Fruit fly (Drosophila melanogaster) whole organism, embryonic: ENCODE results near the gene Vha16-5.

Source experiments
- Blimp-1 ChIP-seq: fragments of 200-800 bp; sonication (Bioruptor generic); optimal IDR thresholded peaks from 3 replicates; lab custom pipeline; 2018; ENCODE audit warnings: missing biosample characterization, missing genetic modification characterization, mild to moderate bottlenecking, moderate library complexity, missing genetic modification reagents
- CG10543 ChIP-seq: fragments of 200-800 bp; sonication (Bioruptor generic); optimal IDR thresholded peaks from 3 replicates; lab custom pipeline; 2017; ENCODE audit warnings: missing biosample characterization, mild to moderate bottlenecking, missing genetic modification characterization, moderate library complexity
- CG12769 ChIP-seq: fragments of 200-800 bp; sonication (Bioruptor generic); optimal IDR thresholded peaks from 2 replicates; lab custom pipeline; 2019; ENCODE audit warnings: missing biosample characterization, mild to moderate bottlenecking, missing genetic modification characterization, moderate library complexity
- CG14441 ChIP-seq: fragments of 200-800 bp; sonication (Bioruptor generic); IDR thresholded peaks from 2 replicates; pipeline ENCODE4 v1.3.6; 2022; ENCODE audit warnings: missing biosample characterization, missing genetic modification characterization
- CG15696 ChIP-seq: fragments of 200-800 bp; sonication (Bioruptor generic); optimal IDR thresholded peaks from 2 replicates; lab custom pipeline; 2019; ENCODE audit warnings: missing biosample characterization, mild to moderate bottlenecking, missing genetic modification characterization, moderate library complexity
- CG17568 ChIP-seq: fragments of 200-800 bp; sonication (Bioruptor generic); optimal IDR thresholded peaks from 2 replicates; lab custom pipeline; 2018; ENCODE audit warnings: missing biosample characterization, mild to moderate bottlenecking, missing genetic modification characterization, moderate library complexity
- CG3847 ChIP-seq: fragments of 200-800 bp; sonication (Bioruptor generic); IDR thresholded peaks from 2 replicates; pipeline ENCODE4 v1.3.6; 2022; ENCODE audit warnings: missing biosample characterization, missing genetic modification characterization
- Dip2 ChIP-seq: fragments of 200-800 bp; sonication (Bioruptor generic); IDR thresholded peaks from 2 replicates; pipeline ENCODE4 v1.3.6; 2022; ENCODE audit warnings: missing biosample characterization, missing genetic modification characterization
- Ets97D ChIP-seq: fragments of 200-800 bp; sonication (Bioruptor generic); optimal IDR thresholded peaks from 3 replicates; lab custom pipeline; 2016; ENCODE audit warnings: missing biosample characterization, missing genetic modification characterization
- HLHmδ ChIP-seq: fragments of 200-800 bp; sonication (Bioruptor generic); optimal IDR thresholded peaks from 2 replicates; lab custom pipeline; 2018; ENCODE audit warnings: missing biosample characterization, mild to moderate bottlenecking, missing genetic modification characterization, moderate library complexity
- Hr51 ChIP-seq, 2 experiments: fragments of 200-800 bp; sonication (Bioruptor generic); optimal IDR thresholded peaks; 2 replicates in 1 of 2; 3 replicates in 1 of 2; lab custom pipeline; 2016 to 2018; ENCODE audit warnings: missing biosample characterization in 2 of 2, missing genetic modification characterization in 2 of 2, mild to moderate bottlenecking in 1 of 2, moderate library complexity in 1 of 2
- Hsf ChIP-seq: fragments of 200-800 bp; sonication (Bioruptor generic); optimal IDR thresholded peaks from 3 replicates; lab custom pipeline; 2016; ENCODE audit warnings: missing biosample characterization, missing genetic modification characterization
- Mad ChIP-seq: fragments of 200-800 bp; sonication (Bioruptor generic); optimal IDR thresholded peaks from 2 replicates; lab custom pipeline; 2016; ENCODE audit warnings: missing biosample characterization, missing genetic modification characterization
- Med ChIP-seq: fragments of 200-800 bp; sonication (Bioruptor generic); peaks from one replicate; lab custom pipeline; 2016; ENCODE audit warnings: missing biosample characterization, missing genetic modification characterization, mild to moderate bottlenecking, inconsistent platforms, moderate library complexity
- Pdp1 ChIP-seq, 2 experiments: fragments of 200-800 bp; sonication (Bioruptor generic); optimal IDR thresholded peaks; 3 replicates each; lab custom pipeline; 2016; ENCODE audit warnings: missing biosample characterization in 2 of 2, missing genetic modification characterization in 2 of 2, mild to moderate bottlenecking in 1 of 2, moderate library complexity in 1 of 2
- Xrp1 ChIP-seq: fragments of 200-800 bp; sonication (Bioruptor generic); IDR thresholded peaks from 2 replicates; pipeline ENCODE4 v1.3.6; 2022; ENCODE audit warnings: missing biosample characterization, missing genetic modification characterization
- abd-A ChIP-seq: fragments of 200-800 bp; sonication (Bioruptor generic); optimal IDR thresholded peaks from 3 replicates; lab custom pipeline; 2019; ENCODE audit warnings: missing biosample characterization, mild to moderate bottlenecking, missing genetic modification characterization, moderate library complexity
- chif ChIP-seq, 2 experiments: fragments of 200-800 bp; sonication (Bioruptor generic); optimal IDR thresholded peaks; 3 replicates each; lab custom pipeline; 2016; ENCODE audit warnings: missing biosample characterization in 2 of 2, missing genetic modification characterization in 2 of 2
- chinmo ChIP-seq: fragments of 200-800 bp; sonication (Bioruptor generic); IDR thresholded peaks from 4 replicates; pipeline ENCODE4 v1.3.6; 2022; ENCODE audit warnings: missing biosample characterization, missing genetic modification characterization; ENCODE audit not compliant: partially characterized antibody
- crc ChIP-seq: fragments of 200-800 bp; sonication (Bioruptor generic); optimal IDR thresholded peaks from 2 replicates; lab custom pipeline; 2016; ENCODE audit warnings: missing biosample characterization, missing genetic modification characterization
- gsb-n ChIP-seq: fragments of 200-800 bp; sonication (Bioruptor generic); optimal IDR thresholded peaks from 3 replicates; lab custom pipeline; 2018; ENCODE audit warnings: missing biosample characterization, mild to moderate bottlenecking, missing genetic modification characterization
- kay ChIP-seq: fragments of 200-800 bp; sonication (Bioruptor generic); optimal IDR thresholded peaks from 2 replicates; lab custom pipeline; 2016; ENCODE audit warnings: missing biosample characterization, missing genetic modification characterization
- mirr ChIP-seq: fragments of 200-800 bp; sonication (Bioruptor generic); optimal IDR thresholded peaks from 3 replicates; lab custom pipeline; 2018; ENCODE audit warnings: missing biosample characterization, mild to moderate bottlenecking, missing genetic modification characterization
- nerfin-2 ChIP-seq: fragments of 200-800 bp; sonication (Bioruptor generic); IDR thresholded peaks from 2 replicates; pipeline ENCODE4 v1.3.6; 2022; ENCODE audit warnings: missing biosample characterization, missing genetic modification characterization; ENCODE audit not compliant: partially characterized antibody
- nom ChIP-seq: fragments of 200-800 bp; sonication (Bioruptor generic); optimal IDR thresholded peaks from 2 replicates; lab custom pipeline; 2017; ENCODE audit warnings: missing biosample characterization, missing genetic modification characterization, mild to moderate bottlenecking, moderate library complexity, missing genetic modification reagents
- oc ChIP-seq: fragments of 200-800 bp; sonication (Bioruptor generic); optimal IDR thresholded peaks from 2 replicates; lab custom pipeline; 2018; ENCODE audit warnings: missing biosample characterization, mild to moderate bottlenecking, missing genetic modification characterization, moderate library complexity
- otp ChIP-seq: fragments of 200-800 bp; sonication (Bioruptor generic); IDR thresholded peaks from 3 replicates; pipeline ENCODE4, ENCODE4 v1.3.6; 2022; ENCODE audit warnings: missing biosample characterization, missing genetic modification characterization
- pan ChIP-seq, 4 experiments: fragments of >200 bp in 3 of 4; fragments of 200-800 bp in 1 of 4; sonication (Bioruptor generic) in 1 of 4; optimal IDR thresholded peaks in 3 of 4; IDR thresholded peaks in 1 of 4; 2 replicates each; pipeline versions ENCODE4 v1.3.6 to Lab custom; 2017 to 2022; ENCODE audit warnings: missing biosample characterization in 2 of 4, missing genetic modification characterization in 2 of 4, mixed read lengths in 1 of 4
- pros ChIP-seq: fragments of 200-800 bp; sonication (Bioruptor generic); optimal IDR thresholded peaks from 3 replicates; lab custom pipeline; 2019; ENCODE audit warnings: missing biosample characterization, mild to moderate bottlenecking, missing genetic modification characterization, moderate library complexity
- sd ChIP-seq: fragments of 200-800 bp; sonication (Bioruptor generic); optimal IDR thresholded peaks from 3 replicates; lab custom pipeline; 2018; ENCODE audit warnings: missing biosample characterization, mild to moderate bottlenecking, missing genetic modification characterization, moderate library complexity
- sens ChIP-seq: fragments of 200-800 bp; sonication (Bioruptor generic); peaks from one replicate; lab custom pipeline; 2016; ENCODE audit warnings: missing biosample characterization, missing genetic modification characterization
- sqz ChIP-seq: fragments of 200-800 bp; sonication (Bioruptor generic); optimal IDR thresholded peaks from 3 replicates; lab custom pipeline; 2018; ENCODE audit warnings: missing biosample characterization, mild to moderate bottlenecking, missing genetic modification characterization
- tap ChIP-seq: fragments of 200-800 bp; optimal IDR thresholded peaks from 3 replicates; lab custom pipeline; 2019; ENCODE audit warnings: missing biosample characterization, mild to moderate bottlenecking, missing genetic modification characterization, moderate library complexity
- trem ChIP-seq: fragments of 200-800 bp; optimal IDR thresholded peaks from 3 replicates; lab custom pipeline; 2019; ENCODE audit warnings: missing biosample characterization, mild to moderate bottlenecking, missing genetic modification characterization, moderate library complexity
- tx ChIP-seq: fragments of 200-800 bp; sonication (Bioruptor generic); optimal IDR thresholded peaks from 2 replicates; lab custom pipeline; 2016; ENCODE audit warnings: missing biosample characterization, missing genetic modification characterization
- vvl ChIP-seq: fragments of 200-800 bp; sonication (Bioruptor generic); IDR thresholded peaks from 2 replicates; pipeline ENCODE4 v1.3.6; 2022; ENCODE audit warnings: missing biosample characterization, missing genetic modification characterization

Vha16-5 gene

DNA sequence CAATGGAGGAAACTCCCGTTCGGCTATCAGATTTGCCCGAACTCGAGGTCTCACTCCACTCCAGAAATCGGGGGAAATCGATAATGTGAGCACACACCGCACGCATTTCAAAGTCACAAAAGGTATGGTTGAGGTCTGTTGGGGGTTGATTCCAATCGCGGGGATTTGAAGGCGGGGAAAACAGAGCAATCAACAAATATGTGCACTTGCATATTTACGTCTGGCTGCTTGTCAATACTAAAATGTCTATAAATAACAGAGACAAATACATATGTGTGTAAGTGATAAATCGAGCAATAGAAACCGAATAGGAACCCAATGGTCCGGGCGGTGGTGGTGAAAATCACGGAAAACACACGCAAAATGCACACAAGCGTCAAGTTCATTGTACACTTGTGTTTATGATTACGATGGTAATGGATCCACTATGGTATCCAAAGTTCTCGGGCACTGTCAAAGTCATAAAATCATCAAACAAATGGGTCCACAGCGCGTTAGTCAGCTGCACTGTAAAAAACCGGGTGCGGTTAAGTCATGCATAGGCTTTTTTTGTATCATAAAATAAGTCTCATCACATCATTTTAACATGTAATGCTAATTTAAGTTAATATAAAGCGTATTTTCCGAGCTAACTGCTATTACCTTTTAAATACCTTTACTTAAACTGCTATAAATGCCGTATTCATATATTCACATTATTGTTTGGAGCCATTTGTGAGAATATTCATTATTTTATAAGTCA lies 15.2 kb upstream of the Vha16-5 start (continued):
- peak; percentile 95 for TF ChIP-seq otp (GFP tag; lab: Robert Waterston, UW)
- peak; percentile 54 for TF ChIP-seq crc (GFP tag; lab: Kevin White, UChicago)
- peak; percentile 54 for TF ChIP-seq Ets97D
- peak; percentile 62 for TF ChIP-seq tap (tag; lab: Kevin White, UChicago)
- peak; percentile 78 for TF ChIP-seq Hsf (GFP tag; lab: Kevin White, UChicago)
- peak; percentile 48 to 81 for TF ChIP-seq Hr51 (GFP tag; optimal IDR thresholded peaks at IDR 0.05; lab: Kevin White, UChicago)
- TF ChIP-seq Xrp1 (GFP tag; lab: Robert Waterston, UW), result peak; percentile 97
- TF ChIP-seq CG3847 (GFP tag; lab: Robert Waterston, UW), result peak; percentile 42
- peak; percentile 62 for TF ChIP-seq abd-A (tag; lab: Kevin White, UChicago)
- no peak for TF ChIP-seq nom (GFP tag; lab: Kevin White, UChicago)
- peak; percentile 86 for TF ChIP-seq kay (GFP tag; lab: Kevin White, UChicago)
- peak; percentile 62 for TF ChIP-seq trem (tag; lab: Kevin White, UChicago)
- peak; percentile 39 for TF ChIP-seq pros
- peak; percentile 97 for TF ChIP-seq gsb-n (tag; lab: Kevin White, UChicago)
- peak; percentile 94 for TF ChIP-seq HLHmδ (GFP tag; lab: Kevin White, UChicago)

DNA sequence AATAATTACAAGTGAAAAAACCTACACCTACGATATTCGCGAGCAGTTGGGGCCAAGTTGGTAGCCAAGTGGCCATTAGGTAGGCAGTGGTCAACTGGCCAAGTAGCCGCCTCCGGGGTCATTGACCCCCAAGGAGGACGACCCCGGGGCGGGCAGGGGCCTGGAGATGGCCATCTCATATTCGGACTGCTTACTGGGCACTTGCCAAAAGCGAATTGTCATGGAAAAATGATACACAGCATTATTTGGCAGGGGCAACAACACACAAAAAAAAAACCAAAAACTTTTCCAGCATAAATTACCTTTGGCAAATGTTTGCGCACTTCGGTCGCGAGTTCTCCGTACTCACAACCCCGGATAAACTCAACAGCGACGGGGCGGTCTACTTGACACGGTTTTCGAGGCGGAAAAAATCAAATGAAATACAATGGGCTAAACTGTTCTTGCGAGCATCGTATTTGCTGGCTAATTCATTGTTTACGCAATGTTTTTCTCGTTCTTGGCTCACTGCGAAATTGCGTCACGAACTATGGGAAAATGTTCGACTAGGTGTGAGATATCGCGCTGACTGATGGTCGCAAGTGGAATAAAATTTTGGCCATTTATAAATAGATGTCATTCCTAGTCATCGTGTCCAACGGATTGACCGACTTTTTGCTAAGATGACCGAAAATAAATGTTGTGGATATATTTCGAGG lies 14.2 kb upstream of the Vha16-5 start:
- TF ChIP-seq mirr (GFP tag; lab: Kevin White, UChicago) (peak; percentile 6), CG17568 (GFP tag; lab: Kevin White, UChicago) (no peak), chif (GFP tag; optimal IDR thresholded peaks at IDR 0.05; lab: Kevin White, UChicago) (peak in 1 of 2 experiments; percentile 13), sd (tag; lab: Kevin White, UChicago) (peak; percentile 11), Pdp1 (GFP tag; optimal IDR thresholded peaks at IDR 0.05; lab: Kevin White, UChicago) (peak in 1 of 2 experiments; percentile 92), Ets97D (no peak), Med (peak; percentile 41), sens (GFP tag; lab: Kevin White, UChicago) (peak; percentile 45), tx (no peak), pan (optimal IDR thresholded peaks at IDR 0.05; lab: Kevin White, UChicago) (no peak), pan (GFP tag; optimal IDR thresholded peaks at IDR 0.05 in 1 of 2, IDR thresholded peaks at IDR 0.05 in 1 of 2) (peak in 1 of 2 experiments; percentile 7), CG12769 (tag; lab: Kevin White, UChicago) (peak; percentile 45), Mad (GFP tag; lab: Kevin White, UChicago) (no peak), CG14441 (GFP tag; lab: Robert Waterston, UW) (no peak), CG10543 (GFP tag; lab: Kevin White, UChicago) (peak; percentile 2), chinmo (0 out of 4 replicates have a peak, but pooled peaks have one; percentile 33)

DNA sequence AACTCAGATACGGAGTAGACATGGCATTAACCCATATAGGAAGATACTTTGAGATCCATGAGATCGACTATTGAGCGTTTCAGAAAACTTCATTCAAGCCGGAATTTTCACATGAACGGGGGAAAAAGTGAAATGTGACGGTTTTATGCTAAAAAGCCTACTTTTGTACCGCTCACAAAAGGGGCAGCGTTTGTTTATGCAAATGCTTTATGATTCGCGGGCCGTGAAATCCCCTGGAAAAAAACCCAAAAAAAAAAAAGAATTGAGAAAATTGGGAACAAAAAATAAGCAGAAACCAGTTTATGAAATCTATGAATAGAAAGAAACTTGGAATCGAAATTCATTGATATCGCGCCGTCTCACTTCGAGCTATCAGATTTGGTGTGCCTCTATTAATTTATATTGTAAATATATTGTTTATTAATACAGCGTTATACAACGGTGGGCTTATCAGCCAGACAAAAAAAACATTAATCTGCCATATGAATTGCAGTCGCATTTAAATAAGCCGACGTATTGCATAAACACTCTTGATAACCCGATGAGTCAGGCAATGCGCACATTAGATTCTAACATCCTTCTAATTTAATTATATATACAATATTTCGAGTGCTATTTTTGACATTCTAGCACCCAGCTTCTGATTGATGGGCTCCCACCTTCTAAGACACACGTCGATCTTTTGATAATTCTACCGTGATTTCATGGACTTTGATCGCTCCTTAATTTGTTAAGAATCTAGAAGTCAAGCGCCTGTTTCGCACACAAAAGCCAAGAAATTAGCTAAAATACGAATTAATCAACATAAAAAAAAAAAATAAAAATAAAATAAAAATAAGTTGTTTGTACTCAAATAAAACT lies 13.0 kb upstream of the Vha16-5 start:
- TF ChIP-seq Blimp-1 (GFP tag; lab: Kevin White, UChicago), result peak; percentile 69
- TF ChIP-seq oc (tag; lab: Kevin White, UChicago), result peak; percentile 74
- TF ChIP-seq Med, result peak; percentile 30
- peak; percentile 35; the same call in 1 of the 2 replicates for TF ChIP-seq vvl
- peak; percentile 2 for TF ChIP-seq abd-A (tag; lab: Kevin White, UChicago)
- TF ChIP-seq Pdp1 (GFP tag; optimal IDR thresholded peaks at IDR 0.05; lab: Kevin White, UChicago), result peak in 1 of 2 experiments; percentile 77
- no peak for TF ChIP-seq CG15696
- TF ChIP-seq Dip2 (GFP tag; lab: Robert Waterston, UW), result no peak
- no peak for TF ChIP-seq nerfin-2 (GFP tag; lab: Robert Waterston, UW)
- peak; percentile 66 for TF ChIP-seq sqz (GFP tag; lab: Kevin White, UChicago)
